Fruit fly (Drosophila melanogaster) whole organism, prepupa: ENCODE results near the gene dmrt99B.

ENCODE experiments used
- Blimp-1 ChIP-seq: fragments of 200-800 bp; sonication (Bioruptor generic); optimal IDR thresholded peaks from 3 replicates; lab custom pipeline; 2017; ENCODE audit warnings: missing biosample characterization, missing genetic modification characterization, mild to moderate bottlenecking, moderate library complexity, missing genetic modification reagents
- CG10631 ChIP-seq: fragments of 200-800 bp; sonication (Bioruptor generic); optimal IDR thresholded peaks from 2 replicates; lab custom pipeline; 2016; ENCODE audit warnings: missing biosample characterization, missing genetic modification characterization
- CG10669 ChIP-seq: fragments of 200-800 bp; sonication (Bioruptor generic); optimal IDR thresholded peaks from 3 replicates; lab custom pipeline; 2018; ENCODE audit warnings: missing biosample characterization, mild to moderate bottlenecking, missing genetic modification characterization, moderate library complexity
- CG11294 ChIP-seq: fragments of 200-800 bp; sonication (Bioruptor generic); IDR thresholded peaks from 2 replicates; pipeline ENCODE4 v1.3.6; 2022; ENCODE audit warnings: missing biosample characterization, missing genetic modification characterization
- CG16779 ChIP-seq: fragments of 200-800 bp; sonication (Bioruptor generic); optimal IDR thresholded peaks from 3 replicates; lab custom pipeline; 2017; ENCODE audit warnings: missing biosample characterization, mild to moderate bottlenecking, missing genetic modification characterization
- CG31627 ChIP-seq: fragments of 200-800 bp; sonication (Bioruptor generic); optimal IDR thresholded peaks from 3 replicates; lab custom pipeline; 2016; ENCODE audit warnings: missing biosample characterization, missing genetic modification characterization
- CG6276 ChIP-seq: fragments of 200-800 bp; sonication (Bioruptor generic); optimal IDR thresholded peaks from 2 replicates; lab custom pipeline; 2017; ENCODE audit warnings: missing biosample characterization, mild to moderate bottlenecking, missing genetic modification characterization
- CG6808 ChIP-seq: fragments of 200-800 bp; sonication (Bioruptor generic); optimal IDR thresholded peaks from 3 replicates; lab custom pipeline; 2017; ENCODE audit warnings: missing biosample characterization, missing genetic modification characterization, mild to moderate bottlenecking, moderate library complexity, missing genetic modification reagents
- CG7368 ChIP-seq: fragments of 200-800 bp; sonication (Bioruptor generic); optimal IDR thresholded peaks from 3 replicates; lab custom pipeline; 2016; ENCODE audit warnings: missing biosample characterization, missing genetic modification characterization
- CG8119 ChIP-seq: fragments of 200-800 bp; sonication (Bioruptor generic); IDR thresholded peaks from 3 replicates; pipeline ENCODE4 v1.3.6; 2022; ENCODE audit warnings: missing biosample characterization, missing genetic modification characterization
- CG8632 ChIP-seq: fragments of 200-800 bp; sonication (Bioruptor generic); optimal IDR thresholded peaks from 3 replicates; lab custom pipeline; 2016; ENCODE audit warnings: missing biosample characterization, missing genetic modification characterization
- Eip75B ChIP-seq: fragments of 200-800 bp; sonication (Bioruptor generic); optimal IDR thresholded peaks from 3 replicates; lab custom pipeline; 2016; ENCODE audit warnings: missing biosample characterization, missing genetic modification characterization
- Eip78C ChIP-seq: fragments of 200-800 bp; sonication (Bioruptor generic); peaks from one replicate; lab custom pipeline; 2016; ENCODE audit warnings: missing biosample characterization, missing genetic modification characterization
- Eip93F ChIP-seq: fragments of 200-800 bp; sonication (Bioruptor generic); optimal IDR thresholded peaks from 2 replicates; lab custom pipeline; 2016; ENCODE audit warnings: missing biosample characterization, mild to moderate bottlenecking, missing genetic modification characterization
- Ets96B ChIP-seq: fragments of 200-800 bp; optimal IDR thresholded peaks from 2 replicates; lab custom pipeline; 2019; ENCODE audit warnings: missing biosample characterization, mild to moderate bottlenecking, missing genetic modification characterization, moderate library complexity
- Gug ChIP-seq: fragments of 200-800 bp; sonication (Bioruptor generic); IDR thresholded peaks from 2 replicates; pipeline ENCODE4 v1.3.6; 2022; ENCODE audit warnings: missing biosample characterization, missing genetic modification characterization
- Hr38 ChIP-seq: sonication (Bioruptor generic); optimal IDR thresholded peaks from 2 replicates; lab custom pipeline; 2016; ENCODE audit warnings: missing biosample characterization, missing genetic modification characterization
- Hr4 ChIP-seq: fragments of 200-800 bp; sonication (Bioruptor generic); optimal IDR thresholded peaks from 3 replicates; lab custom pipeline; 2016; ENCODE audit warnings: missing biosample characterization, missing genetic modification characterization
- Met ChIP-seq: fragments of 200-800 bp; sonication (Bioruptor generic); optimal IDR thresholded peaks from 3 replicates; lab custom pipeline; 2016; ENCODE audit warnings: missing biosample characterization, missing genetic modification characterization
- Sox102F ChIP-seq: fragments of 200-800 bp; sonication (Bioruptor generic); optimal IDR thresholded peaks from 2 replicates; lab custom pipeline; 2016; ENCODE audit warnings: missing biosample characterization, mild to moderate bottlenecking, missing genetic modification characterization
- Sox14 ChIP-seq: fragments of 200-800 bp; sonication (Bioruptor generic); optimal IDR thresholded peaks from 3 replicates; lab custom pipeline; 2016; ENCODE audit warnings: missing biosample characterization, missing genetic modification characterization
- achi ChIP-seq: fragments of 200-800 bp; sonication (Bioruptor generic); optimal IDR thresholded peaks from 3 replicates; lab custom pipeline; 2016; ENCODE audit warnings: missing biosample characterization, missing genetic modification characterization
- cyc ChIP-seq: fragments of 200-800 bp; sonication (Bioruptor generic); optimal IDR thresholded peaks from 3 replicates; lab custom pipeline; 2016; ENCODE audit warnings: missing biosample characterization, missing genetic modification characterization
- eg ChIP-seq: fragments of 200-800 bp; sonication (Bioruptor generic); IDR thresholded peaks from 3 replicates; pipeline ENCODE4 v1.3.6; 2022; ENCODE audit warnings: missing biosample characterization, missing genetic modification characterization
- fd59A ChIP-seq: fragments of 200-800 bp; sonication (Bioruptor generic); optimal IDR thresholded peaks from 2 replicates; lab custom pipeline; 2017; ENCODE audit warnings: missing biosample characterization, mild to moderate bottlenecking, missing genetic modification characterization, missing genetic modification reagents
- salr ChIP-seq, 2 experiments: fragments of 200-800 bp; sonication (Bioruptor generic); optimal IDR thresholded peaks; 3 replicates each; lab custom pipeline; 2016 to 2018; ENCODE audit warnings: missing biosample characterization in 2 of 2, missing genetic modification characterization in 2 of 2, mild to moderate bottlenecking in 1 of 2
- ss ChIP-seq, 2 experiments: fragments of 200-800 bp; sonication (Bioruptor generic); optimal IDR thresholded peaks; 2 replicates in 1 of 2; 3 replicates in 1 of 2; lab custom pipeline; 2017 to 2018; ENCODE audit warnings: mild to moderate bottlenecking in 2 of 2, missing biosample characterization in 2 of 2, missing genetic modification characterization in 2 of 2, moderate library complexity in 1 of 2
- svp ChIP-seq: fragments of 200-800 bp; sonication (Bioruptor generic); peaks from one replicate; lab custom pipeline; 2016; ENCODE audit warnings: missing biosample characterization, missing genetic modification characterization
- vri ChIP-seq: fragments of 200-800 bp; sonication (Bioruptor generic); optimal IDR thresholded peaks from 3 replicates; lab custom pipeline; 2016; ENCODE audit warnings: missing biosample characterization, mild to moderate bottlenecking, missing genetic modification characterization

Gene dmrt99B

dm6 chr3R:29705789-29706303, 13.5 kb downstream of the dmrt99B start:
- TF ChIP-seq CG8632 (GFP tag; lab: Kevin White, UChicago) (no peak), ss (GFP tag; optimal IDR thresholded peaks at IDR 0.05; lab: Kevin White, UChicago) (no peak), Hr4 (GFP tag; lab: Kevin White, UChicago) (no peak), Met (GFP tag; lab: Kevin White, UChicago) (no peak), Ets96B (no peak), cyc (GFP tag; lab: Kevin White, UChicago) (no peak), Eip75B (GFP tag; lab: Kevin White, UChicago) (no peak), Blimp-1 (no peak), eg (GFP tag; lab: Robert Waterston, UW) (no peak), achi (no peak)
- TF ChIP-seq, all 60 proteins: peak for 0

DNA sequence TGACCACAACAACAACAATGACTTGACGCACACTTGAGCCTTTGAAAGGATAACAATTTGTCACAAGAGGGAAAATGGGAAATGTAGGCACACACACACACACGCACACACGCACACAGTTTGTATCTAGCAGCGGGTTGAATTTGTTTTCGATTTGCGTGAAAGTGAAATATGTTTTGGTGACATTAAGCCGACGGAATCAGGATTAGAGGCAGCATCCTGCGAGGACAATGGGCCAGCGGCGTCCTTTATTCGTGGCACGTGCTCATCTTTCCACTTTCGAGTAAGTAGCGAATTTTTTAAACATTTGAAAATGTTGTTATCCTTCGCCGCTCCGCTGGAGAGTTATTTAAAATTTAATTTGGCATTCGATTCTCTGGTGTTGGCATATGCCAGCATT, 14.9 kb downstream of the dmrt99B start:
- TF ChIP-seq Hr4 (GFP tag; lab: Kevin White, UChicago) = no peak
- no peak for TF ChIP-seq vri
- no peak for TF ChIP-seq Hr38 (GFP tag; lab: Kevin White, UChicago)
- no peak for TF ChIP-seq achi
- no peak for TF ChIP-seq CG11294 (GFP tag; lab: Robert Waterston, UW)
- TF ChIP-seq ss (GFP tag; optimal IDR thresholded peaks at IDR 0.05; lab: Kevin White, UChicago) = no peak
- TF ChIP-seq fd59A (GFP tag; lab: Kevin White, UChicago) = no peak
- TF ChIP-seq CG8119 (GFP tag; lab: Robert Waterston, UW) = no peak
- no peak for TF ChIP-seq Gug (GFP tag; lab: Robert Waterston, UW)
- no peak for TF ChIP-seq CG16779
- TF ChIP-seq Sox14 = no peak
- no peak for TF ChIP-seq Sox102F (GFP tag; lab: Kevin White, UChicago)
- no peak for TF ChIP-seq Met (GFP tag; lab: Kevin White, UChicago)

dm6 chr3R:29708322-29708721, 15.9 kb downstream of the dmrt99B start:
- TF ChIP-seq CG6808 (GFP tag; lab: Kevin White, UChicago) (no peak), svp (GFP tag; lab: Kevin White, UChicago) (peak; percentile 4), Sox14 (peak; percentile 55)
- TF ChIP-seq, all 60 proteins: peak for 2

dm6 chr3R:29711434-29711833, 19.0 kb downstream of the dmrt99B start:
- TF ChIP-seq salr (GFP tag; optimal IDR thresholded peaks at IDR 0.05; lab: Kevin White, UChicago) (no peak), CG10669 (GFP tag; lab: Kevin White, UChicago) (no peak), Eip78C (GFP tag; lab: Kevin White, UChicago) (peak; percentile 13)

dm6 chr3R:29714314-29714713, 21.9 kb downstream of the dmrt99B start, which contains the start of gene Obp99d:
Obp99d (plus strand) TSS chr3R:29714505.
- TF ChIP-seq CG6276 (no peak), svp (GFP tag; lab: Kevin White, UChicago) (no peak), ss (GFP tag; optimal IDR thresholded peaks at IDR 0.05; lab: Kevin White, UChicago) (no peak), CG7368 (GFP tag; lab: Kevin White, UChicago) (no peak)

- TF ChIP-seq CG31627 (no peak), CG10631 (GFP tag; lab: Kevin White, UChicago) (no peak), fd59A (GFP tag; lab: Kevin White, UChicago) (no peak), CG16779 (no peak), Eip93F (no peak), CG11294 (GFP tag; lab: Robert Waterston, UW) (no peak)
Observed at dm6 chr3R:29715277-29715676, 22.9 kb downstream of the dmrt99B start, which contains the start of gene Dup99B. Dup99B (minus strand) TSS chr3R:29715377.
